Worm (Caenorhabditis elegans): ENCODE measurements around the gene Y58A7A.4.
A peak's percentile ranks its signal among the peaks of the same experiment; 100 is the strongest.

The Y58A7A.4 gene

ce11 chrV:5069440-5069839, 15.4 kb downstream of the Y58A7A.4 start, which contains the start of gene Y58A7A.1:
TSS of gene Y58A7A.1 (minus strand) at chrV:5069540.
- TF ChIP-seq nhr-76 (tag; optimal IDR thresholded peaks at IDR 0.05) (no peak), mls-2 (tag; optimal IDR thresholded peaks at IDR 0.05) (no peak), ztf-11 (tag; optimal IDR thresholded peaks at IDR 0.05) (no peak), nhr-28 (tag; optimal IDR thresholded peaks at IDR 0.05) (no peak), snpc-4 (tag; optimal IDR thresholded peaks at IDR 0.05) (no peak), ces-1 (GFP tag; optimal IDR thresholded peaks at IDR 0.05) (no peak), zip-8 (tag; optimal IDR thresholded peaks at IDR 0.05) (no peak), blmp-1 (tag; optimal IDR thresholded peaks at IDR 0.05) (no peak), sptf-1 (tag; optimal IDR thresholded peaks at IDR 0.05) (no peak), mep-1 (tag; optimal IDR thresholded peaks at IDR 0.05) (no peak), hlh-1 (tag; optimal IDR thresholded peaks at IDR 0.05) (no peak), unc-62 (GFP tag; optimal IDR thresholded peaks at IDR 0.05) (no peak), ham-2 (GFP tag; optimal IDR thresholded peaks at IDR 0.05) (no peak), nhr-12 (tag; optimal IDR thresholded peaks at IDR 0.05) (no peak), lin-32 (GFP tag; optimal IDR thresholded peaks at IDR 0.05) (no peak), elt-1 (tag; optimal IDR thresholded peaks at IDR 0.05; ENCODE audit: borderline replicate concordance, insufficient read depth) (no peak)

ce11 chrV:5067390-5067789, 17.4 kb downstream of the Y58A7A.4 start:
- TF ChIP-seq flh-1 (GFP tag; optimal IDR thresholded peaks at IDR 0.05) (no peak), nhr-2 (tag; optimal IDR thresholded peaks at IDR 0.05) (no peak), mep-1 (tag; optimal IDR thresholded peaks at IDR 0.05) (no peak), M03D4.4 (tag; optimal IDR thresholded peaks at IDR 0.05) (no peak), unc-62 (GFP tag; optimal IDR thresholded peaks at IDR 0.05) (no peak), nhr-12 (tag; optimal IDR thresholded peaks at IDR 0.05) (no peak), drap-1 (GFP tag; optimal IDR thresholded peaks at IDR 0.05) (no peak), zip-8 (tag; optimal IDR thresholded peaks at IDR 0.05) (no peak), tbx-8 (GFP tag; optimal IDR thresholded peaks at IDR 0.05) (no peak), nhr-76 (tag; optimal IDR thresholded peaks at IDR 0.05) (no peak), pha-4 (tag; optimal IDR thresholded peaks at IDR 0.05) (no peak), lsy-2 (tag; optimal IDR thresholded peaks at IDR 0.05) (no peak), ces-1 (GFP tag; optimal IDR thresholded peaks at IDR 0.05) (no peak), sptf-1 (tag; optimal IDR thresholded peaks at IDR 0.05) (no peak), hlh-1 (tag; optimal IDR thresholded peaks at IDR 0.05) (no peak), blmp-1 (tag; optimal IDR thresholded peaks at IDR 0.05) (no peak), lin-13 (tag; optimal IDR thresholded peaks at IDR 0.05) (no peak), ham-2 (GFP tag; optimal IDR thresholded peaks at IDR 0.05) (no peak), nhr-28 (tag; optimal IDR thresholded peaks at IDR 0.05) (no peak), snpc-4 (tag; optimal IDR thresholded peaks at IDR 0.05) (no peak)

- TF ChIP-seq sptf-1 (tag; optimal IDR thresholded peaks at IDR 0.05) (no peak), ceh-43 (GFP tag; optimal IDR thresholded peaks at IDR 0.05) (no peak), nhr-76 (tag; optimal IDR thresholded peaks at IDR 0.05) (no peak), nhr-12 (tag; optimal IDR thresholded peaks at IDR 0.05) (no peak), flh-1 (GFP tag; optimal IDR thresholded peaks at IDR 0.05) (no peak), M03D4.4 (tag; optimal IDR thresholded peaks at IDR 0.05) (no peak), nhr-28 (tag; optimal IDR thresholded peaks at IDR 0.05) (no peak), unc-120 (tag; optimal IDR thresholded peaks at IDR 0.05; ENCODE audit: poor library complexity, severe bottlenecking) (peak; percentile 48), mep-1 (tag; optimal IDR thresholded peaks at IDR 0.05) (peak; percentile 28), mls-2 (tag; optimal IDR thresholded peaks at IDR 0.05) (peak; percentile 41), cnd-1 (tag; optimal IDR thresholded peaks at IDR 0.05) (no peak), sem-2 (GFP tag; optimal IDR thresholded peaks at IDR 0.05) (no peak), unc-62 (GFP tag; optimal IDR thresholded peaks at IDR 0.05) (no peak), ztf-11 (tag; optimal IDR thresholded peaks at IDR 0.05) (no peak), nhr-237 (tag; optimal IDR thresholded peaks at IDR 0.05) (peak; percentile 36), nhr-2 (tag; optimal IDR thresholded peaks at IDR 0.05) (no peak), elt-1 (tag; optimal IDR thresholded peaks at IDR 0.05; ENCODE audit: borderline replicate concordance, insufficient read depth) (no peak), hlh-1 (tag; optimal IDR thresholded peaks at IDR 0.05) (no peak), tbx-8 (GFP tag; optimal IDR thresholded peaks at IDR 0.05) (no peak), elt-3 (tag; optimal IDR thresholded peaks at IDR 0.05) (no peak), ces-1 (GFP tag; optimal IDR thresholded peaks at IDR 0.05) (peak; percentile 17), ham-2 (GFP tag; optimal IDR thresholded peaks at IDR 0.05) (peak; percentile 66), zip-8 (tag; optimal IDR thresholded peaks at IDR 0.05) (no peak), lsy-2 (tag; optimal IDR thresholded peaks at IDR 0.05) (no peak), unc-39 (tag; optimal IDR thresholded peaks at IDR 0.05) (no peak), blmp-1 (tag; optimal IDR thresholded peaks at IDR 0.05) (no peak), bed-3 (GFP tag; optimal IDR thresholded peaks at IDR 0.05) (no peak), ceh-39 (tag; optimal IDR thresholded peaks at IDR 0.05) (no peak), drap-1 (GFP tag; optimal IDR thresholded peaks at IDR 0.05) (no peak), lin-13 (tag; optimal IDR thresholded peaks at IDR 0.05) (no peak), pha-4 (tag; optimal IDR thresholded peaks at IDR 0.05) (no peak), lin-32 (GFP tag; optimal IDR thresholded peaks at IDR 0.05) (no peak), snpc-4 (tag; optimal IDR thresholded peaks at IDR 0.05) (no peak), mab-5 (tag; optimal IDR thresholded peaks at IDR 0.05) (no peak), ceh-83 (GFP tag; optimal IDR thresholded peaks at IDR 0.05) (no peak)
Observed at ce11 chrV:5064761-5065421, 19.9 kb downstream of the Y58A7A.4 start, which contains the start of gene mlk-1. TSS of gene mlk-1 (minus strand) at chrV:5064811.
